Worm (Caenorhabditis elegans) whole organism, L1 larva: ENCODE results near the gene mmad-1.

Experiments
- C04F5.9 ChIP-seq: sonication (generic microtip); optimal IDR thresholded peaks from 2 replicates; lab custom pipeline; 2016; ENCODE audit warnings: missing genetic modification characterization, missing compliant biosample characterization
- C16A3.4 ChIP-seq: fragments of 150-350 bp; optimal IDR thresholded peaks from 2 replicates; lab custom pipeline; 2014; ENCODE audit warnings: missing biosample characterization, missing genetic modification characterization
- Y116A8C.19 ChIP-seq: sonication (generic microtip); optimal IDR thresholded peaks from 2 replicates; lab custom pipeline; 2016; ENCODE audit warnings: missing compliant biosample characterization, missing genetic modification characterization, borderline replicate concordance
- alr-1 ChIP-seq: fragments of 200-800 bp; sonication (Bioruptor generic); optimal IDR thresholded peaks from 2 replicates; lab custom pipeline; 2018; ENCODE audit warnings: borderline replicate concordance, mild to moderate bottlenecking, missing genetic modification characterization, missing compliant biosample characterization
- aly-2 ChIP-seq: fragments of 150-350 bp; optimal IDR thresholded peaks from 2 replicates; lab custom pipeline; 2014; ENCODE audit warnings: missing biosample characterization, missing genetic modification characterization
- ama-1 ChIP-seq: fragments of 150-350 bp; optimal IDR thresholded peaks from 2 replicates; lab custom pipeline; 2014
- blmp-1 ChIP-seq: fragments of 150-350 bp; optimal IDR thresholded peaks from 2 replicates; lab custom pipeline; 2014; ENCODE audit warnings: missing biosample characterization, missing genetic modification characterization
- ceh-63 ChIP-seq: fragments of 200-800 bp; sonication (Bioruptor generic); optimal IDR thresholded peaks from 2 replicates; lab custom pipeline; 2018; ENCODE audit warnings: mild to moderate bottlenecking, missing genetic modification characterization, missing compliant biosample characterization
- ceh-82 ChIP-seq, 3 experiments: fragments of 150-350 bp in 1 of 3; sonication (generic microtip) in 2 of 3; optimal IDR thresholded peaks; 2 replicates each; lab custom pipeline; 2014 to 2017; ENCODE audit warnings: missing biosample characterization in 3 of 3, missing genetic modification characterization in 3 of 3
- ceh-90 ChIP-seq: sonication (generic microtip); optimal IDR thresholded peaks from 2 replicates; lab custom pipeline; 2016; ENCODE audit warnings: missing genetic modification characterization, missing compliant biosample characterization
- ces-1 ChIP-seq: fragments of 150-350 bp; optimal IDR thresholded peaks from 2 replicates; lab custom pipeline; 2014; ENCODE audit warnings: missing biosample characterization, missing genetic modification reagents, missing genetic modification characterization
- dpl-1 ChIP-seq, 3 experiments: fragments of 150-350 bp in 2 of 3; sonication (generic microtip) in 1 of 3; optimal IDR thresholded peaks; 2 replicates each; lab custom pipeline; 2014 to 2017; ENCODE audit warnings: missing biosample characterization in 3 of 3, missing genetic modification characterization in 3 of 3, missing genetic modification reagents in 3 of 3
- dsc-1 ChIP-seq: sonication (generic microtip); optimal IDR thresholded peaks from 2 replicates; lab custom pipeline; 2016; ENCODE audit warnings: mild to moderate bottlenecking, missing genetic modification characterization, missing compliant biosample characterization
- efl-3 ChIP-seq: fragments of 200-800 bp; sonication (Bioruptor generic); optimal IDR thresholded peaks from 2 replicates; lab custom pipeline; 2018; ENCODE audit warnings: mild to moderate bottlenecking, missing genetic modification characterization, missing compliant biosample characterization
- egl-27 ChIP-seq, 2 experiments: fragments of 150-350 bp in 1 of 2; sonication (generic microtip); optimal IDR thresholded peaks; 3 replicates each; lab custom pipeline; 2017 to 2018; ENCODE audit warnings: missing biosample characterization in 2 of 2, missing genetic modification characterization in 2 of 2, missing genetic modification reagents in 2 of 2
- elt-3 ChIP-seq, 6 experiments: fragments of 150-350 bp in 1 of 6; sonication (generic microtip); optimal IDR thresholded peaks; 2 replicates each; lab custom pipeline; 2017 to 2018; ENCODE audit warnings: missing biosample characterization in 6 of 6, missing genetic modification characterization in 6 of 6, inconsistent platforms in 1 of 6
- ets-5 ChIP-seq: fragments of 200-800 bp; sonication (Bioruptor generic); IDR thresholded peaks from 2 replicates; pipeline ENCODE4 v1.3.6; 2022; ENCODE audit warnings: missing genetic modification characterization, missing compliant biosample characterization
- fkh-10 ChIP-seq: sonication (generic microtip); optimal IDR thresholded peaks from 2 replicates; lab custom pipeline; 2017; ENCODE audit warnings: missing biosample characterization, missing genetic modification reagents, missing genetic modification characterization
- fkh-4 ChIP-seq: sonication (generic microtip); optimal IDR thresholded peaks from 2 replicates; lab custom pipeline; 2016; ENCODE audit warnings: missing compliant biosample characterization, missing genetic modification characterization, borderline replicate concordance
- fkh-8 ChIP-seq: sonication (generic microtip); optimal IDR thresholded peaks from 2 replicates; lab custom pipeline; 2016; ENCODE audit warnings: mild to moderate bottlenecking, missing genetic modification characterization, missing compliant biosample characterization
- grh-1 ChIP-seq: fragments of 200-800 bp; sonication (Bioruptor generic); IDR thresholded peaks from 2 replicates; pipeline ENCODE4 v1.3.6; 2022; ENCODE audit warnings: missing genetic modification reagents, missing genetic modification characterization, missing compliant biosample characterization
- hpl-2 ChIP-seq: fragments of 150-350 bp; optimal IDR thresholded peaks from 2 replicates; lab custom pipeline; 2014; ENCODE audit warnings: missing biosample characterization, missing genetic modification reagents, missing genetic modification characterization
- irx-1 ChIP-seq: sonication (generic microtip); optimal IDR thresholded peaks from 2 replicates; lab custom pipeline; 2016; ENCODE audit warnings: missing genetic modification characterization, missing compliant biosample characterization
- lin-14 ChIP-seq: fragments of 200-800 bp; sonication (Bioruptor generic); optimal IDR thresholded peaks from 2 replicates; lab custom pipeline; 2018; ENCODE audit warnings: mild to moderate bottlenecking, missing genetic modification characterization, moderate library complexity, missing compliant biosample characterization
- lin-15B ChIP-seq: fragments of 150-350 bp; sonication (generic microtip); optimal IDR thresholded peaks from 3 replicates; lab custom pipeline; 2014; ENCODE audit warnings: missing biosample characterization, missing genetic modification characterization
- lir-3 ChIP-seq: sonication (generic microtip); optimal IDR thresholded peaks from 2 replicates; lab custom pipeline; 2016; ENCODE audit warnings: mild to moderate bottlenecking, missing genetic modification characterization, moderate library complexity, missing compliant biosample characterization; ENCODE audit not compliant: poor library complexity
- nhr-12 ChIP-seq: sonication (generic microtip); optimal IDR thresholded peaks from 2 replicates; lab custom pipeline; 2017; ENCODE audit warnings: missing biosample characterization, missing genetic modification characterization
- nhr-19 ChIP-seq: fragments of 200-800 bp; sonication (Bioruptor generic); conservative IDR thresholded peaks from 2 replicates; pipeline ENCODE4 v1.3.6; 2022; ENCODE audit warnings: missing genetic modification characterization, missing compliant biosample characterization
- nhr-237 ChIP-seq: fragments of 150-350 bp; optimal IDR thresholded peaks from 2 replicates; lab custom pipeline; 2014; ENCODE audit warnings: missing biosample characterization, missing genetic modification characterization
- nhr-28 ChIP-seq: fragments of 150-350 bp; optimal IDR thresholded peaks from 2 replicates; lab custom pipeline; 2014; ENCODE audit warnings: missing biosample characterization, missing genetic modification characterization
- nhr-47 ChIP-seq: sonication (generic microtip); optimal IDR thresholded peaks from 2 replicates; lab custom pipeline; 2016; ENCODE audit warnings: mild to moderate bottlenecking, missing genetic modification characterization, moderate library complexity, missing compliant biosample characterization
- nhr-71 ChIP-seq: sonication (generic microtip); optimal IDR thresholded peaks from 2 replicates; lab custom pipeline; 2016; ENCODE audit warnings: mild to moderate bottlenecking, missing genetic modification characterization, moderate library complexity, missing compliant biosample characterization
- nhr-76 ChIP-seq: sonication (generic microtip); optimal IDR thresholded peaks from 2 replicates; lab custom pipeline; 2017; ENCODE audit warnings: missing biosample characterization, missing genetic modification characterization
- pax-3 ChIP-seq: fragments of 200-800 bp; sonication (Bioruptor generic); optimal IDR thresholded peaks from 2 replicates; lab custom pipeline; 2018; ENCODE audit warnings: mild to moderate bottlenecking, missing genetic modification characterization, moderate library complexity, missing compliant biosample characterization
- pqm-1 ChIP-seq: sonication (generic microtip); optimal IDR thresholded peaks from 3 replicates; lab custom pipeline; 2017; ENCODE audit warnings: missing biosample characterization, missing genetic modification characterization
- skn-1 ChIP-seq: fragments of 150-350 bp; optimal IDR thresholded peaks from 2 replicates; lab custom pipeline; 2014; ENCODE audit warnings: missing biosample characterization, missing genetic modification characterization
- snu-23 ChIP-seq: sonication (generic microtip); optimal IDR thresholded peaks from 2 replicates; lab custom pipeline; 2016; ENCODE audit warnings: missing genetic modification characterization, missing compliant biosample characterization
- sox-4 ChIP-seq: sonication (generic microtip); optimal IDR thresholded peaks from 2 replicates; lab custom pipeline; 2016; ENCODE audit warnings: missing genetic modification characterization, missing compliant biosample characterization
- sup-37 ChIP-seq: fragments of 200-800 bp; sonication (Bioruptor generic); optimal IDR thresholded peaks from 2 replicates; lab custom pipeline; 2018; ENCODE audit warnings: mild to moderate bottlenecking, missing genetic modification characterization, missing compliant biosample characterization
- swsn-7 ChIP-seq: sonication (generic microtip); optimal IDR thresholded peaks from 2 replicates; lab custom pipeline; 2016; ENCODE audit warnings: missing genetic modification characterization, missing compliant biosample characterization
- unc-130 ChIP-seq: fragments of 150-350 bp; optimal IDR thresholded peaks from 2 replicates; lab custom pipeline; 2017; ENCODE audit warnings: missing biosample characterization, missing genetic modification characterization, inconsistent platforms
- unc-30 ChIP-seq: sonication (generic microtip); optimal IDR thresholded peaks from 2 replicates; lab custom pipeline; 2017; ENCODE audit warnings: missing biosample characterization, missing genetic modification characterization
- unc-62 ChIP-seq: fragments of 150-350 bp; optimal IDR thresholded peaks from 2 replicates; lab custom pipeline; 2014; ENCODE audit warnings: missing biosample characterization, missing genetic modification reagents, missing genetic modification characterization
- unc-86 ChIP-seq: sonication (generic microtip); optimal IDR thresholded peaks from 2 replicates; lab custom pipeline; 2016; ENCODE audit warnings: missing genetic modification characterization, missing compliant biosample characterization
- unc-98 ChIP-seq: fragments of 200-800 bp; sonication (Bioruptor generic); IDR thresholded peaks from 2 replicates; pipeline ENCODE4 v1.3.6; 2022; ENCODE audit warnings: missing genetic modification characterization, missing compliant biosample characterization
- vab-15 ChIP-seq: sonication (generic microtip); optimal IDR thresholded peaks from 2 replicates; lab custom pipeline; 2017; ENCODE audit warnings: missing genotype, mild to moderate bottlenecking, missing genetic modification characterization, missing compliant biosample characterization
- xbp-1 ChIP-seq: sonication (generic microtip); optimal IDR thresholded peaks from 2 replicates; lab custom pipeline; 2016; ENCODE audit warnings: missing genetic modification characterization, missing compliant biosample characterization
- ztf-4 ChIP-seq: fragments of 150-350 bp; optimal IDR thresholded peaks from 2 replicates; lab custom pipeline; 2014; ENCODE audit warnings: missing biosample characterization, missing genetic modification characterization

mmad-1 gene

ce11 chrIII:13549960-13550359 is 1.2 kb upstream of the mmad-1 start:
- no peak for TF ChIP-seq C16A3.4 (tag; lab: Kevin White, UChicago)
- TF ChIP-seq lin-15B (tag; lab: Kevin White, UChicago), result no peak
- TF ChIP-seq snu-23 (GFP tag; lab: Kevin White, UChicago), result peak; percentile 21

ce11 chrIII:13546537-13546936 is 2.3 kb downstream of the mmad-1 start, which contains the start of gene Y76A2B.4:
Gene Y76A2B.4 (minus strand): TSS chrIII:13546777.
- TF ChIP-seq ama-1 (lab: Kevin White, UChicago) (peak; percentile 61), lin-14 (GFP tag; lab: Kevin White, UChicago) (no peak), unc-130 (no peak), nhr-71 (tag; lab: Kevin White, UChicago) (no peak), nhr-19 (GFP tag; lab: Robert Waterston, UW) (no peak)

ce11 chrIII:13544593-13544992 is 4.2 kb downstream of the mmad-1 start:
- TF ChIP-seq ztf-4 (tag; lab: Kevin White, UChicago) (no peak), dpl-1 (GFP tag; optimal IDR thresholded peaks at IDR 0.05; lab: Kevin White, UChicago) (no peak), efl-3 (GFP tag; lab: Kevin White, UChicago) (no peak), fkh-10 (no peak), Y116A8C.19 (no peak), unc-98 (no peak), nhr-19 (GFP tag; lab: Robert Waterston, UW) (no peak; the same call in 1 of the 2 replicates), snu-23 (GFP tag; lab: Kevin White, UChicago) (peak; percentile 39), nhr-237 (tag; lab: Kevin White, UChicago) (no peak), unc-130 (no peak), elt-3 (tag; optimal IDR thresholded peaks at IDR 0.05; lab: Kevin White, UChicago) (peak; percentile 67 to 92 (median 87)), fkh-8 (no peak), nhr-47 (tag; lab: Kevin White, UChicago) (no peak), blmp-1 (tag; lab: Kevin White, UChicago) (peak; percentile 46), egl-27 (tag; optimal IDR thresholded peaks at IDR 0.05; lab: Kevin White, UChicago) (no peak), unc-62 (GFP tag; lab: Kevin White, UChicago) (no peak), C16A3.4 (tag; lab: Kevin White, UChicago) (no peak), nhr-76 (tag; lab: Kevin White, UChicago) (no peak), nhr-71 (tag; lab: Kevin White, UChicago) (no peak), nhr-28 (tag; lab: Kevin White, UChicago) (no peak), pax-3 (tag; lab: Kevin White, UChicago) (no peak), aly-2 (tag; lab: Kevin White, UChicago) (no peak), sox-4 (no peak), xbp-1 (no peak), lir-3 (tag; lab: Kevin White, UChicago) (no peak), ceh-63 (GFP tag; lab: Kevin White, UChicago) (no peak), irx-1 (no peak), C04F5.9 (no peak), nhr-12 (tag; lab: Kevin White, UChicago) (no peak), alr-1 (no peak), fkh-4 (tag; lab: Kevin White, UChicago) (no peak), hpl-2 (GFP tag; lab: Kevin White, UChicago) (no peak), swsn-7 (no peak), dsc-1 (tag; lab: Kevin White, UChicago) (no peak), unc-30 (tag; lab: Kevin White, UChicago) (no peak), sup-37 (GFP tag; lab: Kevin White, UChicago) (no peak), lin-14 (GFP tag; lab: Kevin White, UChicago) (peak; percentile 45), ces-1 (GFP tag; lab: Kevin White, UChicago) (no peak), grh-1 (no peak), vab-15 (no peak), skn-1 (tag; lab: Kevin White, UChicago) (no peak), ceh-82 (tag; optimal IDR thresholded peaks at IDR 0.05; lab: Kevin White, UChicago) (no peak), ets-5 (no peak), pqm-1 (peak; percentile 26), ceh-90 (tag; lab: Kevin White, UChicago) (no peak), unc-86 (tag; lab: Kevin White, UChicago) (no peak)
